Worm (Caenorhabditis elegans): Measurements from ENCODE around the gene C05C12.6.

The C05C12.6 gene

DNA sequence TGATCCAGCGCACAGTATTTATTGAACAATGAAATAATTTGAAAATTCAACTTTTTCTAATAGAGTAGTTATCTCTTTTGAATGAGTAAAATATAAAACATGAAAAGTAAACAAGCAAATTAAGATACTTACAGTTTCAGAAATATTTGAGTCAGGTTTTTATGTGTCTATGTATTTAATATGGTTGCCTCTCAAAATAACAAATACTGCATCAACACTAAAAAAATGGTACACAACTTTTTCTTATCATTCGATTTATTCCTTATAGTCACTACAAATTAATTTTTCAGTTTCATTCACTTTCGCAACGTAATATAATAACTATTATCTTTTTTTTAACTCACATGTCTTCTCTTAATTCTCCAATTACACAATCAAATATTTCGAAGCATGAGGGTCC is 6.2 kb upstream of the C05C12.6 start:
- TF ChIP-seq ref-1 (GFP tag; conservative IDR thresholded peaks at IDR 0.05) (no peak), flt-1 (GFP tag; IDR thresholded peaks at IDR 0.05) (no peak), ztf-29 (GFP tag; IDR thresholded peaks at IDR 0.05) (no peak), med-1 (GFP tag; optimal IDR thresholded peaks at IDR 0.05; ENCODE audit: insufficient read depth) (no peak), klf-2 (GFP tag; conservative IDR thresholded peaks at IDR 0.05) (no peak), cog-1 (tag; optimal IDR thresholded peaks at IDR 0.05) (no peak), tab-1 (GFP tag; IDR thresholded peaks at IDR 0.05) (no peak), ztf-23 (GFP tag; IDR thresholded peaks at IDR 0.05) (no peak), T22C8.4 (GFP tag; IDR thresholded peaks at IDR 0.05) (no peak)

DNA sequence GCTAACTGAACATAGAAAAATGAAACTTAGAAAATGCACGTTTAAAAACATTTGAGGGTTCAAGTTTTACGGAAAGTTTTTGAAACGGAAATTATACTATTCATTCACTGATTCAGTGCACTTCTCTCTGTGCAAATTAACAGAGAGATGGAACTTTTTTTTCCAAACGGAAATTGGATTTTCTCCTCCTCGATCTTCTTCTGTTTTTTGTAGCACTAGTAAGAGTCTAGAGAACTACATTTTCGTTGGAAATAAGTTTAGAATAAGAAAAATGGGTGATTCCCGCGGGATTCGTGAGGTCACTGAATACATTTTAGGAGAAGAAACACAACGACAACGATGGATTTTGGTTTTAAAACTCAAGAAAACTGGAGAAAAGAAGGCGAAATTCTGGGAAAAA is 5.5 kb downstream of the C05C12.6 start:
- TF ChIP-seq T22C8.4 (GFP tag; IDR thresholded peaks at IDR 0.05) (no peak), cog-1 (tag; optimal IDR thresholded peaks at IDR 0.05) (no peak), klf-2 (GFP tag; conservative IDR thresholded peaks at IDR 0.05) (no peak), med-1 (GFP tag; optimal IDR thresholded peaks at IDR 0.05; ENCODE audit: insufficient read depth) (no peak), ref-1 (GFP tag; conservative IDR thresholded peaks at IDR 0.05) (no peak), ztf-23 (GFP tag; IDR thresholded peaks at IDR 0.05) (no peak), tab-1 (GFP tag; IDR thresholded peaks at IDR 0.05) (no peak), ztf-29 (GFP tag; IDR thresholded peaks at IDR 0.05) (no peak), flt-1 (GFP tag; IDR thresholded peaks at IDR 0.05) (no peak)

- no peak for TF ChIP-seq ztf-23 (GFP tag; IDR thresholded peaks at IDR 0.05)
- no peak for TF ChIP-seq flt-1 (GFP tag; IDR thresholded peaks at IDR 0.05)
- no peak for TF ChIP-seq ref-1 (GFP tag; conservative IDR thresholded peaks at IDR 0.05)
- TF ChIP-seq ztf-29 (GFP tag; IDR thresholded peaks at IDR 0.05), result no peak
- TF ChIP-seq tab-1 (GFP tag; IDR thresholded peaks at IDR 0.05), result no peak
- no peak for TF ChIP-seq cog-1 (tag; optimal IDR thresholded peaks at IDR 0.05)
- TF ChIP-seq med-1 (GFP tag; optimal IDR thresholded peaks at IDR 0.05; ENCODE audit: insufficient read depth), result no peak
- no peak for TF ChIP-seq T22C8.4 (GFP tag; IDR thresholded peaks at IDR 0.05)
- TF ChIP-seq klf-2 (GFP tag; conservative IDR thresholded peaks at IDR 0.05), result no peak
Measured at ce11 chrIV:11231376-11231775, 9.9 kb downstream of the C05C12.6 start.

DNA sequence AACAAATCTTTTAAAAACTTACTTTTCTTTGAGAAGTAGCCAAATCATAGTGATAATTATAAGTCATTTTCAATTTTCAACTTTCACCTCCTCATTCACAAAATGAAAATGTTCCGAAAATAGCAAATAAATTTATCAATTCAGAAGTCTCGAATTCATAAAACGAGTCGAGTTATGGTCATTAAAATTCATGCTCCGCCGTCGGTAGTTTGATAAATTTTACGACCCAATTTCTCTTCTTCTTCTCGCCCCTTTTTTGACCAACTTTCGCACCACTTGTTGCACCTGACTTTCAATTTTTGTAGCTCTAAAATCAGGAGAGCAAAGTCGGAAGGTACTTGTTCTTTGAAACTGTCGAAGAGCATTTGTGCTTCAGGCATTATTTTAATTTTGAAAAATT is 11.2 kb downstream of the C05C12.6 start, which contains the start of gene best-7:
TSS of gene best-7 (minus strand) at position 239 of the 400 bp plus-strand sequence.
- TF ChIP-seq cog-1 (tag; optimal IDR thresholded peaks at IDR 0.05), result no peak
- TF ChIP-seq ztf-23 (GFP tag; IDR thresholded peaks at IDR 0.05), result no peak
- no peak for TF ChIP-seq T22C8.4 (GFP tag; IDR thresholded peaks at IDR 0.05)
- TF ChIP-seq med-1 (GFP tag; optimal IDR thresholded peaks at IDR 0.05; ENCODE audit: insufficient read depth), result no peak

- no peak for TF ChIP-seq klf-2 (GFP tag; conservative IDR thresholded peaks at IDR 0.05)
- TF ChIP-seq ztf-29 (GFP tag; IDR thresholded peaks at IDR 0.05), result no peak
- TF ChIP-seq ztf-23 (GFP tag; IDR thresholded peaks at IDR 0.05), result no peak
- TF ChIP-seq med-1 (GFP tag; optimal IDR thresholded peaks at IDR 0.05; ENCODE audit: insufficient read depth), result no peak
- TF ChIP-seq flt-1 (GFP tag; IDR thresholded peaks at IDR 0.05), result no peak
- no peak for TF ChIP-seq cog-1 (tag; optimal IDR thresholded peaks at IDR 0.05)
- TF ChIP-seq tab-1 (GFP tag; IDR thresholded peaks at IDR 0.05), result no peak
- no peak for TF ChIP-seq ref-1 (GFP tag; conservative IDR thresholded peaks at IDR 0.05)
- TF ChIP-seq T22C8.4 (GFP tag; IDR thresholded peaks at IDR 0.05), result no peak
Measured at ce11 chrIV:11229013-11229412, 12.3 kb downstream of the C05C12.6 start.

DNA sequence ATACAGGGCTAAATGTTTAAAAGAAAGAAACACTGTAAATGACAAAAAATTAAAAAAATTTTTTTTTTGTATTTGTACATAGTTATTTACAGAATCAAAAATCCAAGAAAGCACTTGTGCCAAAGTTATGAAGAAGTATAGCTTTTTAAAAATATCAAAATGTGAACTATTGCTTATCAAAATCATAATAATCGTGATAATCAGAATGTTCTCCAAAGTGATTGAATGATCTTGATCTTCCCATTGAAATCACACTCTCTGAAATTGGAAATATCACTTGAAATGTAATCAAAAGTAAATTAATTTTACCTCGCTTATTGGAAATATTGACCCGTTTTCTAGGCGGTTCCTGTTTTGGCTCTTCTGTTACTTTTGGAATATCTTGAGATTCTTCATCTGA is 14.7 kb downstream of the C05C12.6 start:
- TF ChIP-seq cog-1 (tag; optimal IDR thresholded peaks at IDR 0.05), result no peak
- no peak for TF ChIP-seq med-1 (GFP tag; optimal IDR thresholded peaks at IDR 0.05; ENCODE audit: insufficient read depth)
- no peak for TF ChIP-seq ref-1 (GFP tag; conservative IDR thresholded peaks at IDR 0.05)
- no peak for TF ChIP-seq T22C8.4 (GFP tag; IDR thresholded peaks at IDR 0.05)
- no peak for TF ChIP-seq klf-2 (GFP tag; conservative IDR thresholded peaks at IDR 0.05)
- TF ChIP-seq ztf-29 (GFP tag; IDR thresholded peaks at IDR 0.05), result no peak
- TF ChIP-seq ztf-23 (GFP tag; IDR thresholded peaks at IDR 0.05), result no peak
- TF ChIP-seq flt-1 (GFP tag; IDR thresholded peaks at IDR 0.05), result no peak

ce11 chrIV:11225206-11225605 is 16.1 kb downstream of the C05C12.6 start, which contains the start of gene col-125:
TSS of gene col-125 (plus strand) at chrIV:11225506.
- TF ChIP-seq ztf-29 (GFP tag; IDR thresholded peaks at IDR 0.05) (no peak), tab-1 (GFP tag; IDR thresholded peaks at IDR 0.05) (no peak), klf-2 (GFP tag; conservative IDR thresholded peaks at IDR 0.05) (no peak), ref-1 (GFP tag; conservative IDR thresholded peaks at IDR 0.05) (no peak), ztf-23 (GFP tag; IDR thresholded peaks at IDR 0.05) (no peak), flt-1 (GFP tag; IDR thresholded peaks at IDR 0.05) (no peak), med-1 (GFP tag; optimal IDR thresholded peaks at IDR 0.05; ENCODE audit: insufficient read depth) (no peak), T22C8.4 (GFP tag; IDR thresholded peaks at IDR 0.05) (no peak), cog-1 (tag; optimal IDR thresholded peaks at IDR 0.05) (no peak)

DNA sequence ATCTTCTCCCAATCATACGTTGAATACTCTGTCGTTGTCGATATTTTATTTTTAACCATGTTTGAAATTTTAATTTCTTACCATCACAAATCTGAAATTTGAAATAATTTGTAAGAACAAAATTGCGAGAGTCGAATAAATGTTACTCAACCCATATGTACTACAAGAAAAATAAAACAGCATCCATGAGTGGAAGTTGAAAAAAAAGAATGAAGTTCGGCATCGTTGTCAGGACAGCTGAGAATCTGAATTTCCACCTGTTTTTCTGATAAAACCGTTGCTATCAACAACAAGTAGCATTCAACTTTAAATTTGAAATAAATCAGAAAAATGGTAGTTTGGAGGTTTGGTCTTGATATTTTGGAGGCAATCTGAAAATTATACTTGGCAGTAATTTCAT is 17.4 kb downstream of the C05C12.6 start, which contains the start of gene C29F4.3:
TSS of gene C29F4.3 (minus strand) at position 101 of the 400 bp plus-strand sequence.
- TF ChIP-seq T22C8.4 (GFP tag; IDR thresholded peaks at IDR 0.05) (no peak), ref-1 (GFP tag; conservative IDR thresholded peaks at IDR 0.05) (no peak), ztf-29 (GFP tag; IDR thresholded peaks at IDR 0.05) (no peak), med-1 (GFP tag; optimal IDR thresholded peaks at IDR 0.05; ENCODE audit: insufficient read depth) (no peak), ztf-23 (GFP tag; IDR thresholded peaks at IDR 0.05) (no peak), klf-2 (GFP tag; conservative IDR thresholded peaks at IDR 0.05) (no peak), flt-1 (GFP tag; IDR thresholded peaks at IDR 0.05) (no peak), cog-1 (tag; optimal IDR thresholded peaks at IDR 0.05) (no peak), tab-1 (GFP tag; IDR thresholded peaks at IDR 0.05) (no peak)

- TF ChIP-seq ref-1 (GFP tag; conservative IDR thresholded peaks at IDR 0.05) (no peak), klf-2 (GFP tag; conservative IDR thresholded peaks at IDR 0.05) (no peak)
Measured at ce11 chrIV:11218037-11218436, 23.2 kb downstream of the C05C12.6 start, which contains the start of gene zip-6. TSS of gene zip-6 (minus strand) at chrIV:11218137.

DNA sequence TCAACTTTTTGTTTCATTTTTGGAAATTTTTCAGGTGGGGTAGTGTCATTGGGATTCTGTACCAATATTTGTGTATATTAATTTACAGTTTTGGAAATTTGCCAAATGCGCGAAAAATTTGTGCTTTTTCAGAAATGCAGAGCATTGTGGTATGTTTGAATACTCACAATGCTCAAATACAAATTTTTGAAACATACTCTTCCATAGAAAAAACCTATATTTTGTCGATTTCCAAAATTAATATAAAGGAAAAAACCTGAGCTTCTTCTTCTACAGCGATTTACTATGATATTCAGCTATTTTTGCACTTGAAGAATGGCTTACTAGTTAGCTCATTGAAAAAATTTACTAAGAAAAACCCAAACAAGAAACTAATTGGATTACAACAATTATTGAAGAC is 28.3 kb downstream of the C05C12.6 start:
- no peak for TF ChIP-seq ref-1 (GFP tag; conservative IDR thresholded peaks at IDR 0.05)
- no peak for TF ChIP-seq klf-2 (GFP tag; conservative IDR thresholded peaks at IDR 0.05)
- TF ChIP-seq ztf-29 (GFP tag; IDR thresholded peaks at IDR 0.05), result no peak
- no peak for TF ChIP-seq tab-1 (GFP tag; IDR thresholded peaks at IDR 0.05)
- no peak for TF ChIP-seq med-1 (GFP tag; optimal IDR thresholded peaks at IDR 0.05; ENCODE audit: insufficient read depth)
- TF ChIP-seq ztf-23 (GFP tag; IDR thresholded peaks at IDR 0.05), result no peak
- no peak for TF ChIP-seq T22C8.4 (GFP tag; IDR thresholded peaks at IDR 0.05)
- TF ChIP-seq flt-1 (GFP tag; IDR thresholded peaks at IDR 0.05), result no peak
- TF ChIP-seq cog-1 (tag; optimal IDR thresholded peaks at IDR 0.05), result no peak

All from whole organism, midembryonic.